Worm (Caenorhabditis elegans) whole organism, L3 larva: ENCODE results near the gene nhr-91.

Experiments used
- R02D3.7 ChIP-seq: fragments of 150-350 bp; optimal IDR thresholded peaks from 2 replicates; lab custom pipeline; 2014; ENCODE audit warnings: missing biosample characterization, missing genetic modification characterization
- ZK546.5 ChIP-seq: sonication (generic microtip); optimal IDR thresholded peaks from 2 replicates; lab custom pipeline; 2017; ENCODE audit warnings: missing biosample characterization, missing genetic modification characterization
- aly-2 ChIP-seq: fragments of 150-350 bp; optimal IDR thresholded peaks from 2 replicates; lab custom pipeline; 2014; ENCODE audit warnings: missing biosample characterization, missing genetic modification characterization
- ama-1 ChIP-seq: fragments of 150-350 bp; optimal IDR thresholded peaks from 2 replicates; lab custom pipeline; 2018
- ceh-16 ChIP-seq: sonication (generic microtip); optimal IDR thresholded peaks from 2 replicates; lab custom pipeline; 2017; ENCODE audit warnings: missing biosample characterization, missing genetic modification characterization
- ceh-28 ChIP-seq: fragments of 150-350 bp; optimal IDR thresholded peaks from 2 replicates; lab custom pipeline; 2014; ENCODE audit warnings: missing biosample characterization, missing genetic modification reagents, missing genetic modification characterization
- ceh-9 ChIP-seq: sonication (generic microtip); optimal IDR thresholded peaks from 2 replicates; lab custom pipeline; 2018; ENCODE audit warnings: missing biosample characterization, missing genetic modification characterization
- daf-12 ChIP-seq: fragments of 150-350 bp; optimal IDR thresholded peaks from 2 replicates; lab custom pipeline; 2014; ENCODE audit warnings: missing biosample characterization, missing genetic modification reagents, missing genetic modification characterization
- egl-27 ChIP-seq: sonication (generic microtip); optimal IDR thresholded peaks from 4 replicates; lab custom pipeline; 2017; ENCODE audit warnings: missing biosample characterization, missing genetic modification reagents, missing genetic modification characterization
- egl-5 ChIP-seq: fragments of 150-350 bp; optimal IDR thresholded peaks from 2 replicates; lab custom pipeline; 2017; ENCODE audit warnings: missing biosample characterization, missing genetic modification reagents, missing genetic modification characterization, inconsistent platforms
- elt-2 ChIP-seq: sonication (generic microtip); optimal IDR thresholded peaks from 2 replicates; lab custom pipeline; 2016; ENCODE audit warnings: missing genetic modification reagents, mild to moderate bottlenecking, missing genetic modification characterization, missing compliant biosample characterization
- elt-3 ChIP-seq, 3 experiments: fragments of 150-350 bp in 1 of 3; sonication (generic microtip) in 2 of 3; optimal IDR thresholded peaks; 2 replicates in 2 of 3; 4 replicates in 1 of 3; lab custom pipeline; 2014 to 2017; ENCODE audit warnings: missing biosample characterization in 3 of 3, missing genetic modification characterization in 3 of 3
- fkh-10 ChIP-seq: sonication (generic microtip); optimal IDR thresholded peaks from 2 replicates; lab custom pipeline; 2017; ENCODE audit warnings: missing biosample characterization, missing genetic modification reagents, missing genetic modification characterization
- fkh-2 ChIP-seq: fragments of 150-350 bp; optimal IDR thresholded peaks from 2 replicates; lab custom pipeline; 2014; ENCODE audit warnings: missing biosample characterization, missing genetic modification reagents, missing genetic modification characterization
- fos-1 ChIP-seq: fragments of 150-350 bp; optimal IDR thresholded peaks from 2 replicates; lab custom pipeline; 2014; ENCODE audit warnings: missing biosample characterization, missing genetic modification characterization
- jun-1 ChIP-seq: fragments of 150-350 bp; optimal IDR thresholded peaks from 2 replicates; lab custom pipeline; 2014; ENCODE audit warnings: missing biosample characterization, missing genetic modification reagents, missing genetic modification characterization
- lin-39 ChIP-seq: fragments of 150-350 bp; optimal IDR thresholded peaks from 2 replicates; lab custom pipeline; 2018; ENCODE audit warnings: missing biosample characterization, missing genetic modification reagents, missing genetic modification characterization
- lsy-12 ChIP-seq: sonication (generic microtip); optimal IDR thresholded peaks from 2 replicates; lab custom pipeline; 2016; ENCODE audit warnings: mild to moderate bottlenecking, missing genetic modification characterization, missing compliant biosample characterization
- mdl-1 ChIP-seq: fragments of 150-350 bp; optimal IDR thresholded peaks from 2 replicates; lab custom pipeline; 2014; ENCODE audit warnings: missing biosample characterization, missing genetic modification characterization
- mml-1 ChIP-seq: fragments of 150-350 bp; sonication (generic microtip); optimal IDR thresholded peaks from 3 replicates; lab custom pipeline; 2014; ENCODE audit warnings: missing biosample characterization, missing genetic modification characterization
- nfya-1 ChIP-seq: sonication (generic microtip); optimal IDR thresholded peaks from 2 replicates; lab custom pipeline; 2017; ENCODE audit warnings: missing genetic modification characterization, mild to moderate bottlenecking, missing compliant biosample characterization, antibody characterized with exemption, moderate library complexity; ENCODE audit not compliant: insufficient read depth
- nhr-12 ChIP-seq: fragments of 150-350 bp; optimal IDR thresholded peaks from 2 replicates; lab custom pipeline; 2014; ENCODE audit warnings: missing biosample characterization, missing genetic modification characterization
- nhr-23 ChIP-seq: fragments of 150-350 bp; optimal IDR thresholded peaks from 2 replicates; lab custom pipeline; 2014; ENCODE audit warnings: missing biosample characterization, missing genetic modification reagents, missing genetic modification characterization
- nhr-237 ChIP-seq: fragments of 150-350 bp; optimal IDR thresholded peaks from 2 replicates; lab custom pipeline; 2014; ENCODE audit warnings: missing biosample characterization, missing genetic modification characterization
- nhr-25 ChIP-seq: sonication (generic microtip); optimal IDR thresholded peaks from 2 replicates; lab custom pipeline; 2017; ENCODE audit warnings: missing biosample characterization, missing genetic modification characterization
- nhr-28 ChIP-seq: fragments of 150-350 bp; optimal IDR thresholded peaks from 2 replicates; lab custom pipeline; 2014; ENCODE audit warnings: missing biosample characterization, missing genetic modification characterization
- nhr-43 ChIP-seq: sonication (generic microtip); optimal IDR thresholded peaks from 2 replicates; lab custom pipeline; 2016; ENCODE audit warnings: mild to moderate bottlenecking, missing genetic modification characterization, missing compliant biosample characterization; ENCODE audit not compliant: poor library complexity, severe bottlenecking
- nhr-76 ChIP-seq: fragments of 150-350 bp; sonication (generic microtip); optimal IDR thresholded peaks from 5 replicates; lab custom pipeline; 2014; ENCODE audit warnings: missing biosample characterization, missing genetic modification characterization
- nhr-77 ChIP-seq: fragments of 150-350 bp; optimal IDR thresholded peaks from 2 replicates; lab custom pipeline; 2014; ENCODE audit warnings: missing biosample characterization, missing genetic modification characterization
- pqm-1 ChIP-seq: fragments of 150-350 bp; optimal IDR thresholded peaks from 2 replicates; lab custom pipeline; 2017; ENCODE audit warnings: missing biosample characterization, missing genetic modification characterization, inconsistent platforms
- sea-2 ChIP-seq: fragments of 150-350 bp; sonication (generic microtip); optimal IDR thresholded peaks from 4 replicates; lab custom pipeline; 2014; ENCODE audit warnings: missing biosample characterization, missing genetic modification reagents, missing genetic modification characterization
- skn-1 ChIP-seq: fragments of 150-350 bp; optimal IDR thresholded peaks from 2 replicates; lab custom pipeline; 2014; ENCODE audit warnings: missing biosample characterization, missing genetic modification characterization
- snpc-4 ChIP-seq: fragments of 150-350 bp; optimal IDR thresholded peaks from 2 replicates; lab custom pipeline; 2014; ENCODE audit warnings: missing biosample characterization, missing genetic modification characterization
- tbx-2 ChIP-seq: sonication (generic microtip); optimal IDR thresholded peaks from 2 replicates; lab custom pipeline; 2016; ENCODE audit warnings: mild to moderate bottlenecking, missing genetic modification characterization, missing compliant biosample characterization
- unc-39 ChIP-seq: sonication (generic microtip); optimal IDR thresholded peaks from 4 replicates; lab custom pipeline; 2017; ENCODE audit warnings: missing biosample characterization, missing genetic modification characterization
- zag-1 ChIP-seq: fragments of 150-350 bp; optimal IDR thresholded peaks from 2 replicates; lab custom pipeline; 2014; ENCODE audit warnings: missing biosample characterization, missing genetic modification characterization
- ztf-11 ChIP-seq: fragments of 150-350 bp; optimal IDR thresholded peaks from 2 replicates; lab custom pipeline; 2014; ENCODE audit warnings: missing biosample characterization, missing genetic modification characterization
- ztf-4 ChIP-seq: fragments of 150-350 bp; optimal IDR thresholded peaks from 2 replicates; lab custom pipeline; 2014; ENCODE audit warnings: missing biosample characterization, missing genetic modification characterization

nhr-91 gene

DNA sequence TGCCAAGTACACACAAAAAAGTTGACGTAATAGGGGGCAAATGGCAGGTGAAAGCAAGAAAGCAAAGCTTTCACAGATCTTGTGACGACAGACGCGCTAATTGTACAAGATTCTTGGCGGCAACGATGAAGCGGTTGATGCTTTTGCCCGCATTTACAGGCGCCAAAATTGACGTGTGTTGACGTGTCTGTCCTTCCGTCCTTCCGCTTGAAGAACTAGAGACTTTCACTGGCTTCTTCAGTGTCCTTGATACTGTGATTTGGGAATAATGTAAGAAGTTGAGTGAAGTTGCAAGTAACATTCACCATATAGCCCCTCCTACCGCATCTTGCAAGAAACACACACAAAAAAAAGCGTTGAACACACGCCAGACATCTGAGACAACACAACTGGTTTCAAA lies 25.4 kb upstream of the nhr-91 start, which contains the start of gene jud-4:
TSS of gene jud-4 (plus strand) at position 376 of the 400 bp plus-strand sequence.
- no peak for TF ChIP-seq elt-2 (tag; lab: Kevin White, UChicago)
- TF ChIP-seq sea-2 (GFP tag; lab: Kevin White, UChicago) = no peak
- no peak for TF ChIP-seq tbx-2 (tag; lab: Kevin White, UChicago)
- no peak for TF ChIP-seq elt-3 (tag; optimal IDR thresholded peaks at IDR 0.05; lab: Kevin White, UChicago)
- peak; percentile 93 for TF ChIP-seq nhr-25 (tag; lab: Kevin White, UChicago)
- TF ChIP-seq, all 47 proteins: peak for 1

DNA sequence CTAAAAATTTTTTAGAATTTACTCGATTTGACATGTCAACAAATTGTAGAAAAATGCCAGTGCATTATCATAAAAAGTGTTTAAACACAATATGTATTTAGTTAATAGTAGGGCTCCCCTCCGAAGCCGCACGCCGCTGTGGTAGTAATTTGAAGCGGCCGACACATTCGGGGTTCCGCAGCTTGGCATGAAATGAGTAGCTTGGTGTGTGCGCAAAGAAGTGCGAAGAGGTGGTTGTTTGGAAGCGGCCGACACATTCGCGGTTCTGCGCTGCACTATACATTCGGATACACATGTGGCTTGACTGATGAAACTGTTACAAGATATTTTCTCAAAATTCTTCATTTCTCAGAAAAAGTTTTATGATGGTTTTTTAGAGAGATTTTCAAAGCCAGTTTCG lies 23.6 kb upstream of the nhr-91 start:
- TF ChIP-seq tbx-2 (tag; lab: Kevin White, UChicago) = no peak
- TF ChIP-seq snpc-4 (tag; lab: Kevin White, UChicago) = peak; percentile 76
- no peak for TF ChIP-seq mdl-1 (tag; lab: Kevin White, UChicago)
- TF ChIP-seq R02D3.7 = no peak
- TF ChIP-seq egl-5 (tag; lab: Kevin White, UChicago) = no peak
- no peak for TF ChIP-seq aly-2 (tag; lab: Kevin White, UChicago)
- TF ChIP-seq lsy-12 (tag; lab: Kevin White, UChicago) = peak; percentile 18

DNA sequence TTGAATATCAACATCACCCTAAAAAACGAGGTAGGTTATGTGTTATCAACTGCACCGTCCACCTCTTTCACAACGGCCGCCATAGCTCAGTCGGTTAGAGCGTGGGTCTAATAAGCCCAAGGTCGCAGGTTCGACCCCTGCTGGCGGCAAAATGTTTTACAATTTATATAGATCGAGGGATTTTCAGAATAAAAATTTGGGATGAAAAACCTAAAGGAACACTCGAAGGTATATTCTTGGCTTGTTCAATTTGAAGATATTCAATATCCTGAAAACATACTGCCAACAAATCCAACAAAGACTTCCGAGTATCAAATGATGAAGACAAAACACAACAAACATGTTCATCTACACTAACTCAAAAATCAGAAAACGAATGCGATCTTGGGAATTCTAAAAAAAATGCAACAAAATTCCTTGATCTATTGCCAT lies 11.8 kb upstream of the nhr-91 start:
- TF ChIP-seq nfya-1 (tag; lab: Kevin White, UChicago) (peak; percentile 11), elt-2 (tag; lab: Kevin White, UChicago) (peak; percentile 36), ZK546.5 (tag; lab: Kevin White, UChicago) (no peak), nhr-237 (tag; lab: Kevin White, UChicago) (no peak), fos-1 (tag; lab: Kevin White, UChicago) (no peak), fkh-2 (no peak), nhr-12 (tag; lab: Kevin White, UChicago) (no peak), egl-27 (tag; lab: Kevin White, UChicago) (peak; percentile 7), daf-12 (tag; lab: Kevin White, UChicago) (no peak), nhr-43 (tag; lab: Kevin White, UChicago) (peak; percentile 45), tbx-2 (tag; lab: Kevin White, UChicago) (peak; percentile 7), lsy-12 (tag; lab: Kevin White, UChicago) (peak; percentile 71), lin-39 (no peak), elt-3 (tag; optimal IDR thresholded peaks at IDR 0.05; lab: Kevin White, UChicago) (no peak), zag-1 (tag; lab: Kevin White, UChicago) (no peak), mml-1 (no peak), pqm-1 (peak; percentile 25), ama-1 (lab: Kevin White, UChicago) (no peak), snpc-4 (tag; lab: Kevin White, UChicago) (peak; percentile 28), ceh-28 (tag; lab: Kevin White, UChicago) (no peak), mdl-1 (tag; lab: Kevin White, UChicago) (no peak), nhr-76 (no peak), aly-2 (tag; lab: Kevin White, UChicago) (no peak), ztf-11 (tag; lab: Kevin White, UChicago) (no peak), fkh-10 (GFP tag; lab: Kevin White, UChicago) (no peak), nhr-25 (tag; lab: Kevin White, UChicago) (peak; percentile 15), nhr-77 (peak; percentile 53), skn-1 (no peak), nhr-28 (tag; lab: Kevin White, UChicago) (no peak), nhr-23 (tag; lab: Kevin White, UChicago) (peak; percentile 36), unc-39 (tag; lab: Kevin White, UChicago) (no peak), ceh-9 (tag; lab: Kevin White, UChicago) (no peak), sea-2 (GFP tag; lab: Kevin White, UChicago) (no peak), jun-1 (no peak), ceh-16 (tag; lab: Kevin White, UChicago) (no peak), ztf-4 (no peak)

DNA sequence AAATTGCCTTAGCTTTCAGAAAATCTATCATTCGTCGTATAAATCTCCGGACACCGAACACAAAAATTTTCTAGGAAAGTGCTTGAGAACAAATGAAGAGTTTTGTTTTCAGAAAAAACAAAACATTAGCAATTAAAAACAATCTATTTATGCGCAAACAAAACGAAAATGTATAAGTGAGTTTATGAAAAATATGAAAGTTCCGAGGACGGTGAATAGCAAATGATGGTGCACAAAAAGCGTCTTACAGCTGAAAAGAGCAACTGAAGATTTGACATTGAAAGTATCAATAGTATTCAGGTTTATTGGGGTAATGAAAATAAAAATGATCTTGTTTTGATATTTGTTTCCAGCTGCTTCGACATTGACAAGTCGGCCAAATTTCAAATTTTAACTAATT lies 9.2 kb upstream of the nhr-91 start:
- TF ChIP-seq nhr-237 (tag; lab: Kevin White, UChicago) = no peak
- no peak for TF ChIP-seq ceh-16 (tag; lab: Kevin White, UChicago)
- no peak for TF ChIP-seq egl-27 (tag; lab: Kevin White, UChicago)
- no peak for TF ChIP-seq mml-1
